Fruit fly (Drosophila melanogaster) whole organism: ENCODE data around the gene CG1161.

ENCODE experiments used
- Dll ChIP-seq: fragments of >200 bp; optimal IDR thresholded peaks from 2 replicates; lab custom pipeline; 2017
- pan ChIP-seq: fragments of >200 bp; optimal IDR thresholded peaks from 2 replicates; lab custom pipeline; 2017
- psq ChIP-seq: fragments of >200 bp; optimal IDR thresholded peaks from 2 replicates; lab custom pipeline; 2017
- usp ChIP-seq: fragments of >200 bp; optimal IDR thresholded peaks from 2 replicates; lab custom pipeline; 2017; ENCODE audit warnings: missing biosample characterization, missing genetic modification characterization, mixed read lengths

- TF ChIP-seq psq (no peak), pan (lab: Kevin White, UChicago) (no peak), Dll (lab: Kevin White, UChicago) (no peak), usp (no peak)
Observed at dm6 chr3R:5368170-5368781, 13.4 kb downstream of the CG1161 start, which contains the start of gene Cerk.
